Worm (Caenorhabditis elegans) whole organism, mixed stage, embryonic: ENCODE measurements around the gene Y97E10AR.3.

Experiments used
- M03D4.4 ChIP-seq: sonication (generic microtip); optimal IDR thresholded peaks from 2 replicates; lab custom pipeline; 2017; ENCODE audit warnings: mild to moderate bottlenecking, missing genetic modification characterization, missing compliant biosample characterization
- blmp-1 ChIP-seq: fragments of 150-350 bp; optimal IDR thresholded peaks from 2 replicates; lab custom pipeline; 2014; ENCODE audit warnings: missing biosample characterization, missing genetic modification characterization
- ceh-43 ChIP-seq: fragments of 200-800 bp; sonication (Bioruptor generic); optimal IDR thresholded peaks from 2 replicates; lab custom pipeline; 2018; ENCODE audit warnings: mild to moderate bottlenecking, missing genetic modification characterization, moderate library complexity, missing compliant biosample characterization
- elt-1 ChIP-seq: sonication (generic microtip); optimal IDR thresholded peaks from 2 replicates; lab custom pipeline; 2017; ENCODE audit warnings: missing genetic modification characterization, mild to moderate bottlenecking, missing compliant biosample characterization, antibody characterized with exemption, moderate library complexity, borderline replicate concordance; ENCODE audit not compliant: insufficient read depth
- elt-3 ChIP-seq: fragments of 150-350 bp; optimal IDR thresholded peaks from 2 replicates; lab custom pipeline; 2014; ENCODE audit warnings: missing biosample characterization, missing genetic modification characterization
- lin-13 ChIP-seq: fragments of 150-350 bp; optimal IDR thresholded peaks from 2 replicates; lab custom pipeline; 2014; ENCODE audit warnings: missing biosample characterization, missing genetic modification characterization
- lin-32 ChIP-seq: fragments of 200-800 bp; sonication (Bioruptor generic); optimal IDR thresholded peaks from 2 replicates; lab custom pipeline; 2018; ENCODE audit warnings: mild to moderate bottlenecking, missing genetic modification characterization, missing compliant biosample characterization
- mep-1 ChIP-seq: fragments of 150-350 bp; optimal IDR thresholded peaks from 2 replicates; lab custom pipeline; 2017; ENCODE audit warnings: missing biosample characterization, missing genetic modification reagents, missing genetic modification characterization, inconsistent platforms
- mls-2 ChIP-seq: sonication (generic microtip); optimal IDR thresholded peaks from 2 replicates; lab custom pipeline; 2016; ENCODE audit warnings: mild to moderate bottlenecking, missing genetic modification characterization, moderate library complexity, missing compliant biosample characterization
- nhr-12 ChIP-seq: fragments of 150-350 bp; optimal IDR thresholded peaks from 2 replicates; lab custom pipeline; 2014; ENCODE audit warnings: missing biosample characterization, missing genetic modification characterization
- nhr-237 ChIP-seq: fragments of 150-350 bp; optimal IDR thresholded peaks from 2 replicates; lab custom pipeline; 2014; ENCODE audit warnings: missing biosample characterization, missing genetic modification characterization
- nhr-76 ChIP-seq: sonication (generic microtip); optimal IDR thresholded peaks from 2 replicates; lab custom pipeline; 2017; ENCODE audit warnings: missing biosample characterization, missing genetic modification characterization
- ztf-11 ChIP-seq: fragments of 150-350 bp; optimal IDR thresholded peaks from 2 replicates; lab custom pipeline; 2014; ENCODE audit warnings: missing biosample characterization, missing genetic modification characterization

DNA sequence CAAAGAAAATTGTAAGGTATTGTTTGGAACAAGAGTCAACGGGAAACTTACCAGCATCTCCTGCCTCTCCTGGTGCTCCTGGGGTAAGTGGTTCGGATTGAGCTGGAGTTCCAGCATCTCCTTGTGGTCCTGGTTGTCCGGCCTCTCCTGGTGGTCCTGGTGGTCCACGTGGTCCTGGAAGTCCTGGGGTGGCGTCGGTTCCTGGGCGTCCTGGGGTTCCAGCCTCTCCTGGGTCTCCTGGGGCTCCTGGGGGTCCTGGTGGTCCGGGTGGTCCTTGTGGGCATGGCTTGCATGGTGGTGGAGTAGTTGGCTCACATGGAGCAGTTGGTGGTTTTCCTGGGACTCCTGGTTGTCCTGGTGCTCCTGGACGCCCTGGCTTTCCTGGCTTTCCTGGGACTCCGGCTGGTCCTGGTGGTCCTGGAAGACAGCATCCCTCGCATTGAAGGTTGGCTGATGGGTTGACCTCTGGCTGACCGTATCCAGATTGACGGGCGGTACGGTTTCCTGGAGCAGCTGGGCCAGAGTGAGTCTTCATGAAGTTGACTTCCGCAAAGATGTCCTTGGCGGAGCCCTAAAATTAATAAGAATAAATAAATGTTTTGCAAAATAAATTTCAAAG, 42.9 kb upstream of the Y97E10AR.3 start:
- TF ChIP-seq mls-2 (no peak), blmp-1 (tag; lab: Kevin White, UChicago) (no peak), nhr-76 (tag; lab: Kevin White, UChicago) (no peak), M03D4.4 (tag; lab: Kevin White, UChicago) (no peak), ztf-11 (tag; lab: Kevin White, UChicago) (no peak), nhr-12 (tag; lab: Kevin White, UChicago) (no peak), elt-1 (tag; lab: Kevin White, UChicago) (no peak), ceh-43 (GFP tag; lab: Kevin White, UChicago) (no peak), lin-32 (GFP tag; lab: Kevin White, UChicago) (no peak), lin-13 (no peak), elt-3 (tag; lab: Kevin White, UChicago) (no peak), nhr-237 (tag; lab: Kevin White, UChicago) (no peak), mep-1 (tag; lab: Kevin White, UChicago) (no peak)
